Worm (Caenorhabditis elegans): ENCODE data around the gene cyl-1.

DNA sequence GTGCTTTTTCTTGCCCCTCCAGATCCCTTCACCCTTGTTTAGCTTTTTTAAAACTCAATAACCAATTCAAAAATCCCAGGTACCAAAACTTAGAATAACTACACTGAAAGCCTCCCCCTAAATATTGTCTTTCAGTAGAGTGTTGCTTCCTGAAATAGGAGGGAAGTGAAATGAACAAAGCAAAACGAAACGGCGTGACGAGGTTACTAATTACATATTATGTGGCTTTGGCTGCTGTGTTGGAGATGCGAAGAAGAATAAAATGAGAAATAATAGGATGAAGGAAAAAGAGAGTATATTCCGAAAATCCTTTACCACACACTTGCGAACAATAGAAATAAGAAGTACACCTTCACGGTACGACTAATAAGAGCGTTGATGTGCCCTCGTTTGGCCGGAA lies 42.6 kb upstream of the cyl-1 start:
- TF ChIP-seq nhr-237 (tag; optimal IDR thresholded peaks at IDR 0.05): no peak
- no peak for TF ChIP-seq mdl-1 (tag; optimal IDR thresholded peaks at IDR 0.05)
- TF ChIP-seq ces-1 (GFP tag; optimal IDR thresholded peaks at IDR 0.05): no peak

Measured in whole organism, L4 larva.